Worm (Caenorhabditis elegans) whole organism, L1 larva: Measurements from ENCODE around the gene rabn-5.

Source experiments
- C04F5.9 ChIP-seq: sonication (generic microtip); optimal IDR thresholded peaks from 2 replicates; lab custom pipeline; 2016; ENCODE audit warnings: missing genetic modification characterization, missing compliant biosample characterization
- C16A3.4 ChIP-seq: fragments of 150-350 bp; optimal IDR thresholded peaks from 2 replicates; lab custom pipeline; 2014; ENCODE audit warnings: missing biosample characterization, missing genetic modification characterization
- C34B4.2 ChIP-seq: sonication (generic microtip); optimal IDR thresholded peaks from 2 replicates; lab custom pipeline; 2017; ENCODE audit warnings: mild to moderate bottlenecking, missing genetic modification characterization, missing compliant biosample characterization
- Y116A8C.19 ChIP-seq: sonication (generic microtip); optimal IDR thresholded peaks from 2 replicates; lab custom pipeline; 2016; ENCODE audit warnings: missing compliant biosample characterization, missing genetic modification characterization, borderline replicate concordance
- alr-1 ChIP-seq: fragments of 200-800 bp; sonication (Bioruptor generic); optimal IDR thresholded peaks from 2 replicates; lab custom pipeline; 2018; ENCODE audit warnings: borderline replicate concordance, mild to moderate bottlenecking, missing genetic modification characterization, missing compliant biosample characterization
- aly-2 ChIP-seq: fragments of 150-350 bp; optimal IDR thresholded peaks from 2 replicates; lab custom pipeline; 2014; ENCODE audit warnings: missing biosample characterization, missing genetic modification characterization
- ama-1 ChIP-seq: fragments of 150-350 bp; optimal IDR thresholded peaks from 2 replicates; lab custom pipeline; 2014
- blmp-1 ChIP-seq: fragments of 150-350 bp; optimal IDR thresholded peaks from 2 replicates; lab custom pipeline; 2014; ENCODE audit warnings: missing biosample characterization, missing genetic modification characterization
- ceh-63 ChIP-seq: fragments of 200-800 bp; sonication (Bioruptor generic); optimal IDR thresholded peaks from 2 replicates; lab custom pipeline; 2018; ENCODE audit warnings: mild to moderate bottlenecking, missing genetic modification characterization, missing compliant biosample characterization
- ceh-8 ChIP-seq: fragments of 200-800 bp; sonication (Bioruptor generic); optimal IDR thresholded peaks from 2 replicates; lab custom pipeline; 2018; ENCODE audit warnings: mild to moderate bottlenecking, missing genetic modification characterization, moderate library complexity, missing compliant biosample characterization
- ceh-82 ChIP-seq, 3 experiments: fragments of 150-350 bp in 1 of 3; sonication (generic microtip) in 2 of 3; optimal IDR thresholded peaks; 2 replicates each; lab custom pipeline; 2014 to 2017; ENCODE audit warnings: missing biosample characterization in 3 of 3, missing genetic modification characterization in 3 of 3
- ces-1 ChIP-seq: fragments of 150-350 bp; optimal IDR thresholded peaks from 2 replicates; lab custom pipeline; 2014; ENCODE audit warnings: missing biosample characterization, missing genetic modification reagents, missing genetic modification characterization
- dsc-1 ChIP-seq: sonication (generic microtip); optimal IDR thresholded peaks from 2 replicates; lab custom pipeline; 2016; ENCODE audit warnings: mild to moderate bottlenecking, missing genetic modification characterization, missing compliant biosample characterization
- egl-13 ChIP-seq: sonication (generic microtip); optimal IDR thresholded peaks from 2 replicates; lab custom pipeline; 2016; ENCODE audit warnings: missing genotype, missing genetic modification reagents, missing genetic modification characterization, missing compliant biosample characterization
- egl-27 ChIP-seq, 2 experiments: fragments of 150-350 bp in 1 of 2; sonication (generic microtip); optimal IDR thresholded peaks; 3 replicates each; lab custom pipeline; 2017 to 2018; ENCODE audit warnings: missing biosample characterization in 2 of 2, missing genetic modification characterization in 2 of 2, missing genetic modification reagents in 2 of 2
- elt-2 ChIP-seq: sonication (generic microtip); optimal IDR thresholded peaks from 2 replicates; lab custom pipeline; 2016; ENCODE audit warnings: missing genetic modification characterization, mild to moderate bottlenecking, inconsistent platforms, missing compliant biosample characterization, missing genetic modification reagents
- fkh-10 ChIP-seq: sonication (generic microtip); optimal IDR thresholded peaks from 2 replicates; lab custom pipeline; 2017; ENCODE audit warnings: missing biosample characterization, missing genetic modification reagents, missing genetic modification characterization
- fkh-4 ChIP-seq: sonication (generic microtip); optimal IDR thresholded peaks from 2 replicates; lab custom pipeline; 2016; ENCODE audit warnings: missing compliant biosample characterization, missing genetic modification characterization, borderline replicate concordance
- fkh-8 ChIP-seq: sonication (generic microtip); optimal IDR thresholded peaks from 2 replicates; lab custom pipeline; 2016; ENCODE audit warnings: mild to moderate bottlenecking, missing genetic modification characterization, missing compliant biosample characterization
- fos-1 ChIP-seq: fragments of 150-350 bp; optimal IDR thresholded peaks from 2 replicates; lab custom pipeline; 2014; ENCODE audit warnings: missing biosample characterization, missing genetic modification characterization
- hpl-2 ChIP-seq: fragments of 150-350 bp; optimal IDR thresholded peaks from 2 replicates; lab custom pipeline; 2014; ENCODE audit warnings: missing biosample characterization, missing genetic modification reagents, missing genetic modification characterization
- irx-1 ChIP-seq: sonication (generic microtip); optimal IDR thresholded peaks from 2 replicates; lab custom pipeline; 2016; ENCODE audit warnings: missing genetic modification characterization, missing compliant biosample characterization
- isw-1 ChIP-seq: fragments of 200-800 bp; sonication (Bioruptor generic); IDR thresholded peaks from 2 replicates; pipeline ENCODE4 v1.3.6; 2022; ENCODE audit warnings: missing genetic modification characterization, missing compliant biosample characterization
- jun-1 ChIP-seq: fragments of 150-350 bp; optimal IDR thresholded peaks from 2 replicates; lab custom pipeline; 2014; ENCODE audit warnings: missing biosample characterization, missing genetic modification reagents, missing genetic modification characterization
- lin-13 ChIP-seq: fragments of 150-350 bp; optimal IDR thresholded peaks from 2 replicates; lab custom pipeline; 2014; ENCODE audit warnings: missing biosample characterization, missing genetic modification reagents, missing genetic modification characterization
- lin-15B ChIP-seq: fragments of 150-350 bp; sonication (generic microtip); optimal IDR thresholded peaks from 3 replicates; lab custom pipeline; 2014; ENCODE audit warnings: missing biosample characterization, missing genetic modification characterization
- lin-35 ChIP-seq, 2 experiments: fragments of 150-350 bp; optimal IDR thresholded peaks; 2 replicates each; lab custom pipeline; 2014; ENCODE audit warnings: missing biosample characterization in 2 of 2, missing genetic modification characterization in 2 of 2, missing genetic modification reagents in 2 of 2
- lin-39 ChIP-seq: fragments of 150-350 bp; optimal IDR thresholded peaks from 2 replicates; lab custom pipeline; 2014; ENCODE audit warnings: missing biosample characterization, missing genetic modification reagents, missing genetic modification characterization
- lir-3 ChIP-seq: sonication (generic microtip); optimal IDR thresholded peaks from 2 replicates; lab custom pipeline; 2016; ENCODE audit warnings: mild to moderate bottlenecking, missing genetic modification characterization, moderate library complexity, missing compliant biosample characterization; ENCODE audit not compliant: poor library complexity
- lsy-2 ChIP-seq, 2 experiments: fragments of 150-350 bp; optimal IDR thresholded peaks; 2 replicates each; lab custom pipeline; 2014; ENCODE audit warnings: missing biosample characterization in 2 of 2, missing genetic modification characterization in 2 of 2
- mdl-1 ChIP-seq, 2 experiments: fragments of 150-350 bp; optimal IDR thresholded peaks; 2 replicates each; lab custom pipeline; 2014 to 2017; ENCODE audit warnings: missing biosample characterization in 2 of 2, missing genetic modification characterization in 2 of 2, inconsistent platforms in 1 of 2
- mef-2 ChIP-seq: fragments of 150-350 bp; optimal IDR thresholded peaks from 2 replicates; lab custom pipeline; 2014; ENCODE audit warnings: missing biosample characterization, missing genetic modification characterization
- mep-1 ChIP-seq: fragments of 150-350 bp; optimal IDR thresholded peaks from 2 replicates; lab custom pipeline; 2014; ENCODE audit warnings: missing biosample characterization, missing genetic modification characterization
- nhr-19 ChIP-seq: fragments of 200-800 bp; sonication (Bioruptor generic); conservative IDR thresholded peaks from 2 replicates; pipeline ENCODE4 v1.3.6; 2022; ENCODE audit warnings: missing genetic modification characterization, missing compliant biosample characterization
- nhr-20 ChIP-seq: sonication (generic microtip); optimal IDR thresholded peaks from 2 replicates; lab custom pipeline; 2016; ENCODE audit warnings: mild to moderate bottlenecking, missing genetic modification characterization, missing compliant biosample characterization
- nhr-237 ChIP-seq: fragments of 150-350 bp; optimal IDR thresholded peaks from 2 replicates; lab custom pipeline; 2014; ENCODE audit warnings: missing biosample characterization, missing genetic modification characterization
- nhr-28 ChIP-seq: fragments of 150-350 bp; optimal IDR thresholded peaks from 2 replicates; lab custom pipeline; 2014; ENCODE audit warnings: missing biosample characterization, missing genetic modification characterization
- nhr-47 ChIP-seq: sonication (generic microtip); optimal IDR thresholded peaks from 2 replicates; lab custom pipeline; 2016; ENCODE audit warnings: mild to moderate bottlenecking, missing genetic modification characterization, moderate library complexity, missing compliant biosample characterization
- nhr-76 ChIP-seq: sonication (generic microtip); optimal IDR thresholded peaks from 2 replicates; lab custom pipeline; 2017; ENCODE audit warnings: missing biosample characterization, missing genetic modification characterization
- nhr-77 ChIP-seq: fragments of 150-350 bp; optimal IDR thresholded peaks from 2 replicates; lab custom pipeline; 2014; ENCODE audit warnings: missing biosample characterization, missing genetic modification characterization
- nhr-84 ChIP-seq: sonication (generic microtip); optimal IDR thresholded peaks from 2 replicates; lab custom pipeline; 2017; ENCODE audit warnings: missing biosample characterization, missing genetic modification characterization
- nhr-85 ChIP-seq: sonication (generic microtip); peaks from one replicate; lab custom pipeline; 2016; ENCODE audit warnings: missing genetic modification characterization, inconsistent platforms, missing compliant biosample characterization
- nhr-90 ChIP-seq: sonication (generic microtip); optimal IDR thresholded peaks from 2 replicates; lab custom pipeline; 2016; ENCODE audit warnings: mild to moderate bottlenecking, missing genetic modification characterization, missing compliant biosample characterization; ENCODE audit not compliant: poor library complexity
- pax-3 ChIP-seq: fragments of 200-800 bp; sonication (Bioruptor generic); optimal IDR thresholded peaks from 2 replicates; lab custom pipeline; 2018; ENCODE audit warnings: mild to moderate bottlenecking, missing genetic modification characterization, moderate library complexity, missing compliant biosample characterization
- pqm-1 ChIP-seq: sonication (generic microtip); optimal IDR thresholded peaks from 3 replicates; lab custom pipeline; 2017; ENCODE audit warnings: missing biosample characterization, missing genetic modification characterization
- skn-1 ChIP-seq: fragments of 150-350 bp; optimal IDR thresholded peaks from 2 replicates; lab custom pipeline; 2014; ENCODE audit warnings: missing biosample characterization, missing genetic modification characterization
- snu-23 ChIP-seq: sonication (generic microtip); optimal IDR thresholded peaks from 2 replicates; lab custom pipeline; 2016; ENCODE audit warnings: missing genetic modification characterization, missing compliant biosample characterization
- sup-37 ChIP-seq: fragments of 200-800 bp; sonication (Bioruptor generic); optimal IDR thresholded peaks from 2 replicates; lab custom pipeline; 2018; ENCODE audit warnings: mild to moderate bottlenecking, missing genetic modification characterization, missing compliant biosample characterization
- swsn-7 ChIP-seq: sonication (generic microtip); optimal IDR thresholded peaks from 2 replicates; lab custom pipeline; 2016; ENCODE audit warnings: missing genetic modification characterization, missing compliant biosample characterization
- unc-130 ChIP-seq: fragments of 150-350 bp; optimal IDR thresholded peaks from 2 replicates; lab custom pipeline; 2017; ENCODE audit warnings: missing biosample characterization, missing genetic modification characterization, inconsistent platforms
- unc-30 ChIP-seq: sonication (generic microtip); optimal IDR thresholded peaks from 2 replicates; lab custom pipeline; 2017; ENCODE audit warnings: missing biosample characterization, missing genetic modification characterization
- unc-86 ChIP-seq: sonication (generic microtip); optimal IDR thresholded peaks from 2 replicates; lab custom pipeline; 2016; ENCODE audit warnings: missing genetic modification characterization, missing compliant biosample characterization
- unc-98 ChIP-seq: fragments of 200-800 bp; sonication (Bioruptor generic); IDR thresholded peaks from 2 replicates; pipeline ENCODE4 v1.3.6; 2022; ENCODE audit warnings: missing genetic modification characterization, missing compliant biosample characterization
- vab-15 ChIP-seq: sonication (generic microtip); optimal IDR thresholded peaks from 2 replicates; lab custom pipeline; 2017; ENCODE audit warnings: missing genotype, mild to moderate bottlenecking, missing genetic modification characterization, missing compliant biosample characterization

rabn-5 gene

DNA sequence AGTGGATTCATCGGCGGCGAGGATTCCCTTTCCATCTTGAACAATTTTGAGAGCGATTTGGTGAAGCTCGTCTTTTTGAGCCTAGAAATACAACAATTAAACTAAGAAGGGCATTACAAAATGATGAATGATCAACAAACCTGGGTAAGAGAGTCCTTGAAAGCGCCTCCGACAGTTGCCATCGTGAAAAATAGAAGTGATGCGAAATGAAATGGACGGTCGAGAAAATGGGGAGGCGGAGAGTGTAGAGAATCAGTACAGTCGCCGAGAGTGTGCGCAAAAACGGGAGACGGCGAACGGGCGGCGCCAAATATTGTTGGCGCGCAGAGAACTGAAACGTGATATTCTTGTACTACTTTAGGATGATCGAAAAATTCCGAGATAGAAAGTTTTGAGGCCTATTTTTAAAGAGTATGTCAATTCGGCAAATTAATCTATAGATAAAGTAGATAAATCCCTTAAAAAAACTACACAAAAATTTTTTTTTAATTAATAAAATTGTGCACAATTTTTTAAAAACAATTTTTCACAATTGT, 11.9 kb downstream of the rabn-5 start, which contains the start of gene aldo-2:
Gene aldo-2 (minus strand): TSS at position 486 of the 536 bp plus-strand sequence.
- TF ChIP-seq ama-1 (lab: Kevin White, UChicago) (peak; percentile 56), unc-86 (tag; lab: Kevin White, UChicago) (no peak), nhr-90 (tag; lab: Kevin White, UChicago) (peak; percentile 54), C04F5.9 (tag; lab: Kevin White, UChicago) (no peak), irx-1 (tag; lab: Kevin White, UChicago) (no peak), lin-13 (GFP tag; lab: Kevin White, UChicago) (no peak), nhr-85 (tag; lab: Kevin White, UChicago) (peak; percentile 84), egl-27 (tag; optimal IDR thresholded peaks at IDR 0.05; lab: Kevin White, UChicago) (no peak), nhr-237 (tag; lab: Kevin White, UChicago) (no peak), hpl-2 (GFP tag; lab: Kevin White, UChicago) (no peak), C16A3.4 (no peak), vab-15 (tag; lab: Kevin White, UChicago) (no peak), elt-2 (tag; lab: Kevin White, UChicago) (no peak), lin-35 (GFP tag; optimal IDR thresholded peaks at IDR 0.05; lab: Kevin White, UChicago) (peak; percentile 24 to 60), dsc-1 (tag; lab: Kevin White, UChicago) (no peak), lin-39 (tag; lab: Kevin White, UChicago) (no peak), C34B4.2 (no peak), ces-1 (GFP tag; lab: Kevin White, UChicago) (no peak), pax-3 (tag; lab: Kevin White, UChicago) (no peak), mef-2 (tag; lab: Kevin White, UChicago) (no peak), nhr-77 (no peak), mdl-1 (tag; optimal IDR thresholded peaks at IDR 0.05; lab: Kevin White, UChicago) (peak in 1 of 2 experiments; percentile 40), fkh-4 (tag; lab: Kevin White, UChicago) (no peak), fkh-8 (tag; lab: Kevin White, UChicago) (no peak), jun-1 (no peak), ceh-82 (tag; optimal IDR thresholded peaks at IDR 0.05; lab: Kevin White, UChicago) (peak in 1 of 3 experiments; percentile 4), blmp-1 (tag; lab: Kevin White, UChicago) (peak; percentile 64), skn-1 (tag; lab: Kevin White, UChicago) (no peak), lsy-2 (tag; optimal IDR thresholded peaks at IDR 0.05; lab: Kevin White, UChicago) (peak in 1 of 2 experiments; percentile 36), fos-1 (tag; lab: Kevin White, UChicago) (no peak), lin-15B (tag; lab: Kevin White, UChicago) (no peak), sup-37 (GFP tag; lab: Kevin White, UChicago) (no peak), alr-1 (no peak), nhr-28 (no peak), nhr-20 (tag; lab: Kevin White, UChicago) (peak; percentile 31), Y116A8C.19 (tag; lab: Kevin White, UChicago) (no peak), swsn-7 (tag; lab: Kevin White, UChicago) (no peak), mep-1 (peak; percentile 14), snu-23 (GFP tag; lab: Kevin White, UChicago) (peak; percentile 57), fkh-10 (no peak), nhr-76 (no peak), pqm-1 (tag; lab: Kevin White, UChicago) (no peak), unc-30 (tag; lab: Kevin White, UChicago) (no peak), aly-2 (tag; lab: Kevin White, UChicago) (no peak), unc-130 (no peak), egl-13 (tag; lab: Kevin White, UChicago) (no peak), nhr-84 (tag; lab: Kevin White, UChicago) (no peak), ceh-63 (GFP tag; lab: Kevin White, UChicago) (no peak), isw-1 (GFP tag; lab: Robert Waterston, UW) (no peak), nhr-19 (peak; percentile 6; the same call in 1 of the 2 replicates), lir-3 (no peak), nhr-47 (tag; lab: Kevin White, UChicago) (peak; percentile 15), unc-98 (no peak), ceh-8 (GFP tag; lab: Kevin White, UChicago) (no peak)
